Fruit fly (Drosophila melanogaster) Kc167 (cell line): ENCODE measurements around the gene CG5958.

Source experiments
- Myc ChIP-seq: fragments of >200 bp; optimal IDR thresholded peaks from 2 replicates; lab custom pipeline; 2017; ENCODE audit warnings: missing external identifiers
- Sin3A ChIP-seq: fragments of >200 bp; optimal IDR thresholded peaks from 2 replicates; lab custom pipeline; 2018; ENCODE audit warnings: missing external identifiers
- h ChIP-seq: fragments of >200 bp; optimal IDR thresholded peaks from 3 replicates; lab custom pipeline; 2018; ENCODE audit warnings: missing external identifiers
- insv ChIP-seq: fragments of >200 bp; optimal IDR thresholded peaks from 3 replicates; lab custom pipeline; 2018; ENCODE audit warnings: missing external identifiers
- psq ChIP-seq: fragments of >200 bp; optimal IDR thresholded peaks from 2 replicates; lab custom pipeline; 2017; ENCODE audit warnings: missing external identifiers
- ttk ChIP-seq: sonication (Bioruptor generic); optimal IDR thresholded peaks from 2 replicates; lab custom pipeline; 2017; ENCODE audit warnings: missing external identifiers

CG5958 gene

DNA sequence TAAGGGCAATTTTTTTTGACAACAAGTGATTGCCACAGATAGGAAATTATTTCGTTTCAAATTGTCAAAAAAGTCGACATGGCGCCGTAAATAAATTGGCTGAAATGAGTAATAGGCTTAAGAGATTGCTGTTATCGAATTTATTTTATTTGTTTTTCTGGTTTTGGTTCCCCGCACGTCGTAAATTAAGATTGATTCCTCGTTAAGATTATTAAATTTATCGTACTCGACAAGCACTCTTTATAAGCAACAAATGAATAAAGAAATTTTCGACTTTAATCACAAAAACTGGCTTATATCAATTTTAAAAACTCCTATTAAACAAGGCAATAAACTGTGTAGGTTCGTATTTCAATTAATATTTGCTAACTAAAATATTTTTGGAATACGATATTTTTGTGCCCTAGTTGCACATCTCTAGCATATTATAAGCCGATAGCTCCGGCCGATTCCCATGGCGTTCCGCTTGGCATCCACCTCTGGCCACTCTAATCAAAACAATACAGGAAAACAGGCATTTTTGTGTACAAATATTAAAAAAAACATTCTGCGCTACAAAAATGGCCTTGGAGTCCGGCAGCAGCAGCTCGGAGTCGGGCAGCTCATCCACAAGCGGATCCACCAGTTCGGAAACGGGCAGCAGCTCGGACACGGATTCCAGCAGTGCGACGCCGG is 21.2 kb downstream of the CG5958 start, which contains the start of gene chm:
Gene chm, plus strand, starts transcription at position 471 of the 675 bp plus-strand sequence.
- TF ChIP-seq psq (lab: Kevin White, UChicago) (no peak), Myc (no peak), h (lab: Kevin White, UChicago) (no peak), ttk (lab: Kevin White, UChicago) (no peak), insv (lab: Kevin White, UChicago) (no peak), Sin3A (lab: Kevin White, UChicago) (no peak)

DNA sequence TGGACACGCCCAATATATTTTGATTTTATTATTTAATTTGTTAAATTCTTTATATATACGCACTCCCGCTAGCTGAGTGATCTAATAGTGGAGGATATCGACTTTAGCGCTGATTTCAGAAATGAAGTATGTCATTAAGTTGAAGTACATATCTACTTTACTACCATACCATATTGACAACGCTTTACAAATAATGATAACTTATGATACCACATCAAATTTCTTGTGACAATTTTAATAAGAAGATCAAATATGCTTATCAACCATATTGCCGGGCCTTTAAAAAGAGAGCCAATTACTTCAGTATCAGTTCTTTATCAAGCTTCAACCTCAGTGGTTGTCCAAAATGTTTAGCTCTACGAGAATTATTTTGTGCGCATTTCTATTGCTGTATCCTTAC is 22.7 kb downstream of the CG5958 start, which contains the start of gene CG15818:
Gene CG15818, plus strand, starts transcription at position 301 of the 400 bp plus-strand sequence.
- no peak for TF ChIP-seq ttk (lab: Kevin White, UChicago)
- no peak for TF ChIP-seq Sin3A (lab: Kevin White, UChicago)
- TF ChIP-seq h (lab: Kevin White, UChicago) = no peak
- TF ChIP-seq insv (lab: Kevin White, UChicago) = no peak

DNA sequence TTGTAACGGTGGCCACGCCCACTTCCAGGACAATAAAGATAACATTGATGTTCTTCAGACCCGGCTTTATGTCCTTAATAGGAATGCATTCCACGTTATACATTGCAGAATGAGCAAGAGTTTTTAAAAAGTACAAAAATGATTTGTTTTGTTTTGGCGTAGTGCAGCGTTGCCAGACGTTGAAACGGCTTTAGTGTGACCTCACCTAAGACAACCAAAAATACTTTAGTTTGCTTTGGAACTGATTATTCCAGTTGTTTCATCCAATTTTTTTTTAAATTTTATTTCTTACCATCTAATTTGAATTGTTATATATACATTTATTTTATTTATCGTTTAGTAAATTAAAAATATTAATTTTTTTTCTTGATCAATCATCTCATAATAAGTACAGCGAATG is 23.7 kb downstream of the CG5958 start, which contains the start of gene CG5181:
Gene CG5181, minus strand, starts transcription at position 208 of the 400 bp plus-strand sequence.
- TF ChIP-seq Myc = no peak
- no peak for TF ChIP-seq insv (lab: Kevin White, UChicago)
- TF ChIP-seq Sin3A (lab: Kevin White, UChicago) = no peak
- no peak for TF ChIP-seq h (lab: Kevin White, UChicago)

DNA sequence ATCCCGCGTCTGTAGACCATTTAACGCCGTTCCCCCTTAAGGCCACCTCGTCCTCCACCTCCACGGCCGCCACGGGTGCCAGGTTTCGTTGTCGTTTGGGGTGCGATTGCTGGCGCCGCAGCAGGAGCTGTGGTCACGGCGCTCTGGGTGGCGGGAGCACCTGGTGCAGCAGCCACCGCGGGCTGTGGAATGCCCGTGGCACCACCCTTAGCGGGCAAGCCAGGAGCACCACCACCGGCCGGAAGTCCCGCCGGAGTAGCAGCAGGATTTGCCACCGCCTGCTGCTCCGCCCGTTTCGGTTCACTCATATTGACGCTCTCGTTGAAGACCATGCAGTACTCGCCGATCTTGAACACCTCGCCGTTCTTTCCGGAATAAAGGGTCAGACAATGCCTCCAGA is 24.3 kb downstream of the CG5958 start:
- TF ChIP-seq Sin3A (lab: Kevin White, UChicago) = no peak
- no peak for TF ChIP-seq insv (lab: Kevin White, UChicago)
- no peak for TF ChIP-seq ttk (lab: Kevin White, UChicago)
- no peak for TF ChIP-seq h (lab: Kevin White, UChicago)
- no peak for TF ChIP-seq Myc
- no peak for TF ChIP-seq psq (lab: Kevin White, UChicago)

DNA sequence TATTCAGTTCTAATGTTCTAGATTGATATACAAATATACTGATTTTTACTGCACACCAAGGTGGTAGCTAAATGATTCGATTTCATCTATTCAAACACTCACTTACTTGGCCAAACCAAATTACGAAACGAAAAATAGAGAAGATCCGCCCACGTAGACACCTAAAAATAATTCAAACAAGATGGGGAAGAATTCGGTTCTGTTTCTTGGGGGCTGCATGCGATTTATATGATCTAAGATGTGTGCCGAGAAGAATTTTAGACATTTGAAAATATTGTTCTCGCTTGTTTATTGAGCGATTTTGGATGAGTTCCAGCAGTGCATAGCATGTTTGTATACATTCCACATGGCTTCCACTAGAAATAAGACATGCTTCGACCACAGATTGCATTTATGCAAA is 25.7 kb downstream of the CG5958 start:
- TF ChIP-seq insv (lab: Kevin White, UChicago) (no peak), ttk (lab: Kevin White, UChicago) (no peak)

DNA sequence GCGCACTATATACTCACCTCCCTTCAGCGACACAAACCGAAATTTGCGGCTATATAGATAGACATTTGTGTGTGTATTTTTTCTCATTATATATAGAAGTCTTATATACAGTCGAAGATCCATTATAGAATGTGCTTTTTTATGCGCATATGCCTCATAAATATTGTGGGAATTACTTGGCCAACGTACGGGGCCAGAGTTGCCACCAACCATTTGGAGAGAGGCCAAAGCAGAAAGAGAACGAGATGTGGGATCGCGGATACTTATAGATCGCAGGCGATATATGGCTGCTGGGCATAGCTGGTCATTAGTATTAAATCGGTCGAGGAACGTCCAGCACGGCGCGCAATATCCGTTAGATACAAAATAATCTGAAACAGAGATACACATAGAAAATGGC is 28.4 kb downstream of the CG5958 start, which contains the start of gene CG5177:
Gene CG5177, plus strand, starts transcription at position 305 of the 400 bp plus-strand sequence.
- TF ChIP-seq psq (lab: Kevin White, UChicago) (no peak), Sin3A (lab: Kevin White, UChicago) (no peak), insv (lab: Kevin White, UChicago) (no peak), h (lab: Kevin White, UChicago) (no peak), Myc (no peak), ttk (lab: Kevin White, UChicago) (no peak)

DNA sequence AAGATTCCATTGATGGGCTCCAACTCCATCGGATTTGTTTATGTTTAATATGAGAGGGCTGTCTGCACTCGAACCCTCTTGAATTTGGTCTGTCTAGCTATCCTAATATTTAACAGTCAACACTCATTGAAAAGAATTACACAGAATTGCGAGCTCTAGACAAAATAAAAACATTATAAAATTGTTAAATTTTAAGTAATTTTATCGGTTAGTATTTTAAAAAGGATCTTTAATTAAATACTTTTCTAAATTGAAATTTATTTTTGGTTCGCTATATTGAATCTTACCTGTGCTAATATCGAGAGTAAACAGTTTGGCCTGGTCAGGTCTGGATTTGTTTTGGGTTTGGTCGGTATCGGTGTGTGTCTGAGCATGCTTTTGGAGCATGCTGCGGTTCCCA is 31.7 kb downstream of the CG5958 start:
- TF ChIP-seq insv (lab: Kevin White, UChicago) (no peak), Sin3A (lab: Kevin White, UChicago) (no peak), h (lab: Kevin White, UChicago) (no peak), ttk (lab: Kevin White, UChicago) (no peak), psq (lab: Kevin White, UChicago) (no peak), Myc (no peak)

DNA sequence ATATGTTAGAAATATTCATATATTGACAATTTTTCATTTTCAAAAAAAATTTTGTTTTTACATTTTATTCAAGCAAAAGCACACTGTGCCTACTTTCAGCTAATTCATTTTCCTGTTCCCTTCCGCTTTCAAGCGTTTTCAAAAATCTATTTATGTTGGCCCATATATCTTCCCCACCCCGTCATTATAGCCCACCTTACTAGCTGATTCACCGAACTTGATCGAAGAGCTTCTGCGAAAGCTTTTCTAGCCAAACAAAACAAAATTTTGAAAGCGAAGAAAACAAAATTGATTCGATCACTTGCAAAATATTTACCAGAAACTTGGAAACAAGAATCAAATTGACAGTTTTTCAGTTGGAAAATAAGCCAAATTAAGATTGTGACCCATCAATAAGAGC is 32.3 kb downstream of the CG5958 start, which contains the start of gene CG5171:
Gene CG5171, plus strand, starts transcription at position 311 of the 400 bp plus-strand sequence.
- TF ChIP-seq psq (lab: Kevin White, UChicago) (no peak), h (lab: Kevin White, UChicago) (no peak), Myc (no peak), insv (lab: Kevin White, UChicago) (no peak), Sin3A (lab: Kevin White, UChicago) (no peak), ttk (lab: Kevin White, UChicago) (no peak)

DNA sequence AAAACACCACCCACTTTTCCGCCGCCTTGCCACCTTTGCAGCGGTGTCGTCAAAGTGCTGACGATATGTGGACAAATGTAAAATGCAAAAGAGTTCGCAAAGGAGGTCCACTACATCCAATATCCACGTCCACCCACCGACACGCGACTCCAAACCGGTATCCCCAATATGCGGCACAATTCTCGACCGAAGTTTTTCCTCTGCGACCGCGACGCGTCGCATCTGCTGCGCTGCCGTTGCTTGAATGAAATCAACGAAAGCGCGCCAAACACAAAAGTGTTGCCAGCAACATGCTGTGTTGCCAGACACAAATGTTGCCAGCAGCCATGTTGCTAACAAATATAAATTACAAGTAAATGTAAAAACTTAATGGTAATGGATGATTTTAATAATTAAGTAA is 34.8 kb downstream of the CG5958 start, which contains the start of gene CG5160:
Gene CG5160, minus strand, starts transcription at position 223 of the 400 bp plus-strand sequence.
- TF ChIP-seq insv (lab: Kevin White, UChicago) (no peak), Sin3A (lab: Kevin White, UChicago) (no peak), h (lab: Kevin White, UChicago) (no peak), psq (lab: Kevin White, UChicago) (no peak)

DNA sequence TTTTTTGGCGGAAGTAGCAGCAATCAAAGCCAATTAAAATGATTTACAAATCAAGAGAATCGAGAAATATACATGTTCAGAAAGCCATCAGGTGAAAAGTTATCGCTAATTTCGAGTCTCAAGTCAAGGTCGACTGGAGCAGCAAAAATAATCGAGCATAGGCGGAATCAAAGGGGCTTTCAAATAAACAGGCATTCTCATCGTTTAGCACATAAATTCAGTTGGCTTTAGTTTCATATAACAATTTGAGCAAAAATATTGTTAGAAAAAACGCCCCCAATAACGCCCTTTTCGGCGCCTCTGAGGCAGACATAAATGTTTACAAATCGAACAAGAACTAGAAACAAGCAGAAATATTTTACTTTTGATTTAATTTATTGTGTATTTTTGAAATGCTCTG is 35.6 kb downstream of the CG5958 start:
- TF ChIP-seq insv (lab: Kevin White, UChicago) = no peak
- TF ChIP-seq ttk (lab: Kevin White, UChicago) = no peak
- no peak for TF ChIP-seq Sin3A (lab: Kevin White, UChicago)
- no peak for TF ChIP-seq h (lab: Kevin White, UChicago)
- no peak for TF ChIP-seq psq (lab: Kevin White, UChicago)
- no peak for TF ChIP-seq Myc

DNA sequence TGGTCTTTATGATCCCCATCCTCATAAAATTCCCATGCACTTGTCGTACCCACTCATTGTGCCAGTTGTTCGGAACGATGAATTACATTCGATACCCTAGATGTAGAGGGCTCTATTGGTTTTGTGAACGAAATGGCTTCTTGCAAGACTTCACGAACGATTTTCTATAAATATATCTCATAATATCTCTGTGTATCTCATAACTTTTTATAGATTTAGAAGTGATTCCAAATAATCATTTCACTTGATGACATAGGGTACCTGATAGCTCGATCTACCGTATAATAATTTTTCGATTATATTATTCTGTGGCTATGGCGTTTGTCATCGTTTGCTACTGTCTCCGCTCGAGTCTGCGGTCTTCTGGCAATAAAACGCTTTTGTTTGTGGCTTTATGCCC is 36.4 kb downstream of the CG5958 start:
- TF ChIP-seq h (lab: Kevin White, UChicago) (no peak), psq (lab: Kevin White, UChicago) (no peak), Myc (no peak), insv (lab: Kevin White, UChicago) (no peak), ttk (lab: Kevin White, UChicago) (no peak)

DNA sequence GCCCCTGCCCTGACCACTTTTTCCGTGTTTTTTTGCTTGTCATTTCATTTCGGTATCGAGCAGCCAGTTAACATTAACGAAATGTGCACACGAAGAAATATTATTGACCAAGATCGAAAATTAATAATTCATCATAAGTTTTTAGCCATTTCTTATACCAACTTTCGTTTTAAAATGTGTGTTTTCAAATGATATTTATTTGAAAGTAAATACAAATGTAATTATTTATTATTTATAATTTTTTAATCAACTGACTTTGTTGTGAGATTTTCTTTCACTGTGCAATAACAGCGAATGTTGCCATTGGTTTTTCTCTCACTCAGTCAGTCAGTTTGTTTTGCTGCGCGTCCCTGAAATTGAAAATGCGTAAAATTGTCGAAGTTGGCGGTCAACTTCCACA is 37.5 kb downstream of the CG5958 start:
- TF ChIP-seq h (lab: Kevin White, UChicago) = no peak
- TF ChIP-seq Sin3A (lab: Kevin White, UChicago) = no peak
- TF ChIP-seq ttk (lab: Kevin White, UChicago) = no peak
